Fruit fly (Drosophila melanogaster) whole organism, pupa: ENCODE measurements around the gene CG8419.

Source experiments
- CG12605 ChIP-seq: fragments of 200-800 bp; sonication (Bioruptor generic); IDR thresholded peaks from 2 replicates; pipeline ENCODE4 v1.3.6; 2022; ENCODE audit warnings: missing biosample characterization, missing genetic modification characterization
- CG14655 ChIP-seq: fragments of 200-800 bp; sonication (Bioruptor generic); optimal IDR thresholded peaks from 3 replicates; lab custom pipeline; 2017; ENCODE audit warnings: mild to moderate bottlenecking, missing biosample characterization, missing genetic modification reagents, missing genetic modification characterization
- CG15710 ChIP-seq: fragments of 200-800 bp; sonication (Bioruptor generic); optimal IDR thresholded peaks from 2 replicates; lab custom pipeline; 2018; ENCODE audit warnings: missing biosample characterization, mild to moderate bottlenecking, missing genetic modification characterization, moderate library complexity
- CG34367 ChIP-seq: fragments of 200-800 bp; sonication (Bioruptor generic); optimal IDR thresholded peaks from 2 replicates; lab custom pipeline; 2018; ENCODE audit warnings: missing biosample characterization, mild to moderate bottlenecking, missing genetic modification characterization
- CG8159 ChIP-seq: fragments of 200-800 bp; sonication (Bioruptor generic); optimal IDR thresholded peaks from 3 replicates; lab custom pipeline; 2018; ENCODE audit warnings: missing biosample characterization, mild to moderate bottlenecking, missing genetic modification characterization, moderate library complexity
- CG8301 ChIP-seq: fragments of 200-800 bp; sonication (Bioruptor generic); optimal IDR thresholded peaks from 2 replicates; lab custom pipeline; 2018; ENCODE audit warnings: missing biosample characterization, mild to moderate bottlenecking, missing genetic modification characterization
- D1 ChIP-seq: fragments of 200-800 bp; sonication (Bioruptor generic); optimal IDR thresholded peaks from 2 replicates; lab custom pipeline; 2018; ENCODE audit warnings: missing biosample characterization, mild to moderate bottlenecking, missing genetic modification characterization, moderate library complexity
- Ets98B ChIP-seq: fragments of 200-800 bp; sonication (Bioruptor generic); IDR thresholded peaks from 2 replicates; pipeline ENCODE4 v1.3.6; 2022; ENCODE audit warnings: missing biosample characterization, missing genetic modification characterization
- Pif1A ChIP-seq: fragments of 200-800 bp; sonication (Bioruptor generic); optimal IDR thresholded peaks from 3 replicates; lab custom pipeline; 2016; ENCODE audit warnings: missing biosample characterization, missing genetic modification characterization

The CG8419 gene

dm6 chr2L:8257401-8258266, 51.7 kb downstream of the CG8419 start, which contains the start of gene CG8086:
Gene CG8086 (minus strand): TSS chr2L:8257502.
- no peak for TF ChIP-seq CG12605 (GFP tag; lab: Robert Waterston, UW)
- no peak for TF ChIP-seq CG34367 (tag; lab: Kevin White, UChicago)
- TF ChIP-seq Ets98B, result no peak
- no peak for TF ChIP-seq D1 (tag; lab: Kevin White, UChicago)
- TF ChIP-seq CG15710, result no peak
- no peak for TF ChIP-seq CG14655 (GFP tag; lab: Kevin White, UChicago)
- no peak for TF ChIP-seq CG8301 (tag; lab: Kevin White, UChicago)
- no peak for TF ChIP-seq Pif1A (GFP tag; lab: Kevin White, UChicago)
- TF ChIP-seq CG8159 (tag; lab: Kevin White, UChicago), result no peak
- TF ChIP-seq, all 21 proteins: peak for 0
